Fruit fly (Drosophila melanogaster) whole organism, embryonic: ENCODE results near the gene CG17472.

ENCODE experiments used
- Ada2b ChIP-seq: fragments of 200-800 bp; sonication (Bioruptor generic); IDR thresholded peaks from 2 replicates; pipeline ENCODE4 v1.3.6; 2022; ENCODE audit warnings: missing biosample characterization, missing genetic modification characterization
- Bteb2 ChIP-seq: fragments of 200-800 bp; sonication (Bioruptor generic); optimal IDR thresholded peaks from 2 replicates; lab custom pipeline; 2016; ENCODE audit warnings: missing biosample characterization, missing genetic modification characterization
- CG10209 ChIP-seq: fragments of 200-800 bp; sonication (Bioruptor generic); optimal IDR thresholded peaks from 3 replicates; lab custom pipeline; 2017; ENCODE audit warnings: missing biosample characterization, mild to moderate bottlenecking, missing genetic modification characterization, missing genetic modification reagents
- CG10274 ChIP-seq: fragments of 200-800 bp; sonication (Bioruptor generic); optimal IDR thresholded peaks from 3 replicates; lab custom pipeline; 2017; ENCODE audit warnings: missing biosample characterization, mild to moderate bottlenecking, missing genetic modification characterization
- CG12104 ChIP-seq: fragments of 200-800 bp; sonication (Bioruptor generic); optimal IDR thresholded peaks from 3 replicates; lab custom pipeline; 2016; ENCODE audit warnings: missing biosample characterization, missing genetic modification characterization
- CG13775 ChIP-seq: fragments of 200-800 bp; sonication (Bioruptor generic); optimal IDR thresholded peaks from 3 replicates; lab custom pipeline; 2017; ENCODE audit warnings: missing biosample characterization, mild to moderate bottlenecking, missing genetic modification characterization
- CG1832 ChIP-seq: fragments of 200-800 bp; sonication (Bioruptor generic); optimal IDR thresholded peaks from 2 replicates; lab custom pipeline; 2017; ENCODE audit warnings: missing biosample characterization, mild to moderate bottlenecking, missing genetic modification characterization, inconsistent platforms
- CG2120 ChIP-seq: fragments of 200-800 bp; sonication (Bioruptor generic); optimal IDR thresholded peaks from 3 replicates; lab custom pipeline; 2016; ENCODE audit warnings: missing biosample characterization, missing genetic modification characterization
- CG7987 ChIP-seq: fragments of 200-800 bp; sonication (Bioruptor generic); optimal IDR thresholded peaks from 2 replicates; lab custom pipeline; 2018; ENCODE audit warnings: missing biosample characterization, mild to moderate bottlenecking, missing genetic modification characterization, moderate library complexity
- CG9932 ChIP-seq: fragments of 200-800 bp; sonication (Bioruptor generic); IDR thresholded peaks from 2 replicates; pipeline ENCODE4 v1.3.6; 2022; ENCODE audit warnings: missing biosample characterization, missing genetic modification characterization
- Chrac-16 ChIP-seq: fragments of 200-800 bp; sonication (Bioruptor generic); optimal IDR thresholded peaks from 3 replicates; lab custom pipeline; 2016; ENCODE audit warnings: missing biosample characterization, missing genetic modification characterization
- CrebB ChIP-seq: fragments of 200-800 bp; sonication (Bioruptor generic); optimal IDR thresholded peaks from 3 replicates; lab custom pipeline; 2018; ENCODE audit warnings: missing biosample characterization, mild to moderate bottlenecking, missing genetic modification characterization
- D19A ChIP-seq: fragments of 200-800 bp; optimal IDR thresholded peaks from 3 replicates; lab custom pipeline; 2019; ENCODE audit warnings: missing biosample characterization, mild to moderate bottlenecking, missing genetic modification characterization, moderate library complexity
- Dip2 ChIP-seq: fragments of 200-800 bp; sonication (Bioruptor generic); IDR thresholded peaks from 2 replicates; pipeline ENCODE4 v1.3.6; 2022; ENCODE audit warnings: missing biosample characterization, missing genetic modification characterization
- E2f2 ChIP-seq: fragments of 200-800 bp; sonication (Bioruptor generic); IDR thresholded peaks from 2 replicates; pipeline ENCODE4 v1.3.6; 2022; ENCODE audit warnings: missing biosample characterization, missing genetic modification characterization
- GATAe ChIP-seq: fragments of 200-800 bp; sonication (Bioruptor generic); conservative IDR thresholded peaks from 2 replicates; pipeline ENCODE4 v1.3.6; 2022; ENCODE audit warnings: missing biosample characterization, missing genetic modification characterization
- H2.0 ChIP-seq: fragments of 200-800 bp; sonication (Bioruptor generic); IDR thresholded peaks from 2 replicates; pipeline ENCODE4 v1.3.6; 2022; ENCODE audit warnings: missing biosample characterization, missing genetic modification characterization
- Hmr ChIP-seq: fragments of 200-800 bp; sonication (Bioruptor generic); optimal IDR thresholded peaks from 3 replicates; lab custom pipeline; 2017; ENCODE audit warnings: mild to moderate bottlenecking, missing biosample characterization, missing genetic modification reagents, missing genetic modification characterization
- Hr39 ChIP-seq: fragments of >200 bp; optimal IDR thresholded peaks from 2 replicates; lab custom pipeline; 2017
- Mad ChIP-seq: fragments of 200-800 bp; sonication (Bioruptor generic); optimal IDR thresholded peaks from 2 replicates; lab custom pipeline; 2016; ENCODE audit warnings: missing biosample characterization, missing genetic modification characterization
- Mrtf ChIP-seq: fragments of 200-800 bp; sonication (Bioruptor generic); IDR thresholded peaks from 3 replicates; pipeline ENCODE4 v1.3.6; 2022; ENCODE audit warnings: missing biosample characterization, missing genetic modification characterization
- Myb ChIP-seq: fragments of 200-800 bp; sonication (Bioruptor generic); optimal IDR thresholded peaks from 2 replicates; lab custom pipeline; 2016; ENCODE audit warnings: missing biosample characterization, missing genetic modification characterization
- Nf-YB ChIP-seq: fragments of 200-800 bp; sonication (Bioruptor generic); optimal IDR thresholded peaks from 3 replicates; lab custom pipeline; 2019; ENCODE audit warnings: missing biosample characterization, mild to moderate bottlenecking, missing genetic modification characterization, moderate library complexity
- Opbp ChIP-seq: fragments of 200-800 bp; sonication (Bioruptor generic); IDR thresholded peaks from 3 replicates; pipeline ENCODE4 v1.3.6; 2022; ENCODE audit warnings: missing biosample characterization, missing genetic modification characterization; ENCODE audit not compliant: partially characterized antibody
- Sox102F ChIP-seq: fragments of 200-800 bp; sonication (Bioruptor generic); optimal IDR thresholded peaks from 2 replicates; lab custom pipeline; 2018; ENCODE audit warnings: missing biosample characterization, mild to moderate bottlenecking, missing genetic modification characterization, moderate library complexity
- Sry-δ ChIP-seq: fragments of 200-800 bp; sonication (Bioruptor generic); optimal IDR thresholded peaks from 2 replicates; lab custom pipeline; 2016; ENCODE audit warnings: missing biosample characterization, missing genetic modification characterization
- Stat92E ChIP-seq, 3 experiments: fragments of >200 bp in 2 of 3; fragments of 200-800 bp in 1 of 3; sonication (Bioruptor generic) in 1 of 3; optimal IDR thresholded peaks; 2 replicates each; lab custom pipeline; 2017 to 2019; ENCODE audit warnings: missing biosample characterization in 3 of 3, missing genetic modification characterization in 3 of 3, mild to moderate bottlenecking in 1 of 3, moderate library complexity in 1 of 3
- az2 ChIP-seq: fragments of 200-800 bp; sonication (Bioruptor generic); optimal IDR thresholded peaks from 3 replicates; lab custom pipeline; 2016; ENCODE audit warnings: missing biosample characterization, missing genetic modification characterization
- bcd ChIP-seq: fragments of 200-800 bp; sonication (Bioruptor generic); optimal IDR thresholded peaks from 2 replicates; lab custom pipeline; 2017; ENCODE audit warnings: missing biosample characterization, mild to moderate bottlenecking, missing genetic modification characterization
- caup ChIP-seq: fragments of 200-800 bp; sonication (Bioruptor generic); optimal IDR thresholded peaks from 3 replicates; lab custom pipeline; 2017; ENCODE audit warnings: missing biosample characterization, mild to moderate bottlenecking, missing genetic modification characterization, moderate library complexity; ENCODE audit not compliant: severe bottlenecking
- chif ChIP-seq, 2 experiments: fragments of 200-800 bp; sonication (Bioruptor generic); optimal IDR thresholded peaks; 3 replicates each; lab custom pipeline; 2016; ENCODE audit warnings: missing biosample characterization in 2 of 2, missing genetic modification characterization in 2 of 2
- dpn ChIP-seq, 2 experiments: fragments of 200-800 bp; sonication (Bioruptor generic); optimal IDR thresholded peaks; 3 replicates each; lab custom pipeline; 2016; ENCODE audit warnings: missing biosample characterization in 2 of 2, missing genetic modification characterization in 2 of 2
- ems ChIP-seq: fragments of 200-800 bp; sonication (Bioruptor generic); optimal IDR thresholded peaks from 3 replicates; lab custom pipeline; 2016; ENCODE audit warnings: missing biosample characterization, missing genetic modification characterization
- hkb ChIP-seq, 2 experiments: fragments of 200-800 bp in 1 of 2; fragments of >200 bp in 1 of 2; sonication (Bioruptor generic) in 1 of 2; IDR thresholded peaks in 1 of 2; optimal IDR thresholded peaks in 1 of 2; 2 replicates each; pipeline versions ENCODE4 v1.3.6 to Lab custom; 2017 to 2022; ENCODE audit warnings: missing biosample characterization in 1 of 2, missing genetic modification characterization in 1 of 2
- insv ChIP-seq, 2 experiments: fragments of 200-800 bp; sonication (Bioruptor generic); optimal IDR thresholded peaks; 3 replicates each; lab custom pipeline; 2016 to 2018; ENCODE audit warnings: missing biosample characterization in 2 of 2, missing genetic modification characterization in 2 of 2
- kni ChIP-seq: fragments of 200-800 bp; sonication (Bioruptor generic); optimal IDR thresholded peaks from 3 replicates; lab custom pipeline; 2017; ENCODE audit warnings: mild to moderate bottlenecking, missing biosample characterization, missing genetic modification reagents, missing genetic modification characterization
- knrl ChIP-seq: fragments of 200-800 bp; sonication (Bioruptor generic); IDR thresholded peaks from 3 replicates; pipeline ENCODE4 v1.3.6; 2022; ENCODE audit warnings: missing biosample characterization, missing genetic modification characterization; ENCODE audit not compliant: partially characterized antibody
- oc ChIP-seq: fragments of 200-800 bp; sonication (Bioruptor generic); optimal IDR thresholded peaks from 2 replicates; lab custom pipeline; 2018; ENCODE audit warnings: missing biosample characterization, mild to moderate bottlenecking, missing genetic modification characterization, moderate library complexity
- pan ChIP-seq, 4 experiments: fragments of >200 bp in 3 of 4; fragments of 200-800 bp in 1 of 4; sonication (Bioruptor generic) in 1 of 4; optimal IDR thresholded peaks in 3 of 4; IDR thresholded peaks in 1 of 4; 2 replicates each; pipeline versions ENCODE4 v1.3.6 to Lab custom; 2017 to 2022; ENCODE audit warnings: missing biosample characterization in 2 of 4, missing genetic modification characterization in 2 of 4, mixed read lengths in 1 of 4
- psq ChIP-seq: fragments of 200-800 bp; sonication (Bioruptor generic); optimal IDR thresholded peaks from 2 replicates; lab custom pipeline; 2017; ENCODE audit warnings: missing biosample characterization, missing genetic modification characterization
- pum ChIP-seq: fragments of 200-800 bp; sonication (Bioruptor generic); optimal IDR thresholded peaks from 2 replicates; lab custom pipeline; 2016; ENCODE audit warnings: missing biosample characterization, missing genetic modification characterization
- pzg ChIP-seq: fragments of 200-800 bp; sonication (Bioruptor generic); optimal IDR thresholded peaks from 3 replicates; lab custom pipeline; 2018; ENCODE audit warnings: missing biosample characterization, mild to moderate bottlenecking, missing genetic modification characterization, moderate library complexity
- scrt ChIP-seq: fragments of 200-800 bp; sonication (Bioruptor generic); optimal IDR thresholded peaks from 2 replicates; lab custom pipeline; 2018; ENCODE audit warnings: missing biosample characterization, mild to moderate bottlenecking, missing genetic modification characterization, moderate library complexity
- sob ChIP-seq: fragments of 200-800 bp; sonication (Bioruptor generic); IDR thresholded peaks from 2 replicates; pipeline ENCODE4 v1.3.6; 2022; ENCODE audit warnings: missing biosample characterization, missing genetic modification characterization
- trem ChIP-seq: fragments of 200-800 bp; optimal IDR thresholded peaks from 3 replicates; lab custom pipeline; 2019; ENCODE audit warnings: missing biosample characterization, mild to moderate bottlenecking, missing genetic modification characterization, moderate library complexity
- unpg ChIP-seq: fragments of 200-800 bp; sonication (Bioruptor generic); optimal IDR thresholded peaks from 3 replicates; lab custom pipeline; 2018; ENCODE audit warnings: missing biosample characterization, mild to moderate bottlenecking, missing genetic modification characterization, moderate library complexity
- vvl ChIP-seq: fragments of 200-800 bp; sonication (Bioruptor generic); IDR thresholded peaks from 2 replicates; pipeline ENCODE4 v1.3.6; 2022; ENCODE audit warnings: missing biosample characterization, missing genetic modification characterization
- zen ChIP-seq: fragments of 200-800 bp; sonication (Bioruptor generic); optimal IDR thresholded peaks from 3 replicates; lab custom pipeline; 2018; ENCODE audit warnings: missing biosample characterization, mild to moderate bottlenecking, missing genetic modification characterization, moderate library complexity

Gene CG17472

DNA sequence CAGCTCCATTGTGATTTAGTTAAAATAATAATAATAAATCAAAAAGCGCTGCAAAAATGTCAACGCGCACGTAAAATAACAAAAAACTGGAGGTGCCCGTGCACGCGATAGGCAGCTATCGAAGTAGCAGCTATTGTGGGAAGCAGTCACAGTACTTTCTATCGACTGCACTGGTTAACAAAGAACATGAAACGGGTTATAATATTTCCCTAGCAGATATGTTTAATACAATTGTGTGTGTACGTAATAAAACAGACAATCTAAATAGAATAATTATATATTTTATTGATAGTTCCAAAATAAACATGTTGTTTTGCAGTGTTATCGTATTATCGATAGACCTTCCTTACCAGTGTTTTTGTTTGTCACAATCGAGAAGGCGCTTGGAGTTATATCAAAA, 41.6 kb downstream of the CG17472 start, which contains the start of the genes CG31678 and IKKepsilon (continued):
- TF ChIP-seq Mrtf (GFP tag; lab: Robert Waterston, UW) (no peak), knrl (peak; percentile 91), kni (GFP tag; lab: Kevin White, UChicago) (no peak), zen (tag; lab: Kevin White, UChicago) (no peak), insv (GFP tag; optimal IDR thresholded peaks at IDR 0.05; lab: Kevin White, UChicago) (no peak), Stat92E (GFP tag; optimal IDR thresholded peaks at IDR 0.05; lab: Kevin White, UChicago) (no peak), CG13775 (GFP tag; lab: Kevin White, UChicago) (peak; percentile 6), CG10274 (GFP tag; lab: Kevin White, UChicago) (no peak), Opbp (GFP tag; lab: Robert Waterston, UW) (peak; percentile 89), psq (no peak), CG1832 (GFP tag; lab: Kevin White, UChicago) (no peak), H2.0 (GFP tag; lab: Robert Waterston, UW) (no peak), pum (GFP tag; lab: Kevin White, UChicago) (no peak), unpg (peak; percentile 35), dpn (GFP tag; optimal IDR thresholded peaks at IDR 0.05; lab: Kevin White, UChicago) (peak in 1 of 2 experiments; percentile 54), pan (optimal IDR thresholded peaks at IDR 0.05; lab: Kevin White, UChicago) (no peak), pan (GFP tag; optimal IDR thresholded peaks at IDR 0.05 in 1 of 2, IDR thresholded peaks at IDR 0.05 in 1 of 2) (peak in 1 of 2 experiments; percentile 64), Myb (GFP tag; lab: Kevin White, UChicago) (no peak), D19A (no peak), Dip2 (no peak), CrebB (tag; lab: Kevin White, UChicago) (no peak), GATAe (GFP tag; lab: Robert Waterston, UW) (no peak), az2 (peak; percentile 33), Nf-YB (GFP tag; lab: Kevin White, UChicago) (no peak)

DNA sequence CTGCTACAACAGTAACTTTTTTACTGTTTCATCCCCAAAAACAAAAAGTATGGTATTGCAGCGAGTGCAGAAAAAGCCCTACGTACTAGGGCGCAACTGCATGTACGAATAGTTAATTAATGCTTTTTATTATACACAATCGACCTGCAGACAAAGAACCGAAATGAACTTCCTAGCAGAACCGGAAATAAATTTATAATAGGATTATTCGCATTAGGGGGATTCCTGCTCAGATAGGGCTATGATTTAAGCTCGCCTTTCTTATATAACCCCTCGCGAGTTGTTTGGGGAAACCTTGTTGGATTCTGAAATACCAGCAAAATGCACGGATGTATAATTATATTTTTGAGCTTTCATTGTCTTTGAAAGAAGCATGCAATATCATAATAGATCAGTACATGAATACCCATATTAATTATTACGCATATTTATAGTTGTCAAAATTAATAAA, 47.4 kb downstream of the CG17472 start, which contains the start of gene Cen:
Gene Cen, minus strand, starts transcription at position 199 of the 451 bp plus-strand sequence.
- TF ChIP-seq CG7987 (GFP tag; lab: Kevin White, UChicago), result no peak
- no peak for TF ChIP-seq hkb (optimal IDR thresholded peaks at IDR 0.05; lab: Kevin White, UChicago)
- TF ChIP-seq hkb (GFP tag; IDR thresholded peaks at IDR 0.05; lab: Robert Waterston, UW), result no peak
- TF ChIP-seq Ada2b, result peak; percentile 53; the same call in 1 of the 2 replicates
- TF ChIP-seq scrt (GFP tag; lab: Kevin White, UChicago), result no peak
- peak; percentile 30 for TF ChIP-seq CG12104
- peak; percentile 4 for TF ChIP-seq pum (GFP tag; lab: Kevin White, UChicago)
- TF ChIP-seq Mad (GFP tag; lab: Kevin White, UChicago), result peak; percentile 23
- TF ChIP-seq bcd, result peak; percentile 39
- peak; percentile 63 for TF ChIP-seq CG2120 (GFP tag; lab: Kevin White, UChicago)
- peak; percentile 11; the same call in 1 of the 2 replicates for TF ChIP-seq sob (GFP tag; lab: Robert Waterston, UW)
- peak; percentile 10 for TF ChIP-seq Sry-δ
- TF ChIP-seq Hmr (GFP tag; lab: Kevin White, UChicago), result peak; percentile 43
- no peak for TF ChIP-seq Hr39 (lab: Kevin White, UChicago)
- TF ChIP-seq chif (GFP tag; optimal IDR thresholded peaks at IDR 0.05; lab: Kevin White, UChicago), result peak in 1 of 2 experiments; percentile 7
- peak; percentile 18 for TF ChIP-seq pzg
- TF ChIP-seq E2f2 (GFP tag; lab: Robert Waterston, UW), result no peak
- peak; percentile 51; the same call in 1 of the 2 replicates for TF ChIP-seq CG9932 (GFP tag; lab: Robert Waterston, UW)
- TF ChIP-seq oc, result no peak
- peak; percentile 18 for TF ChIP-seq az2
- peak; percentile 13 for TF ChIP-seq trem
- peak; percentile 2 for TF ChIP-seq ems (GFP tag; lab: Kevin White, UChicago)
- TF ChIP-seq Chrac-16, result peak; percentile 20
- TF ChIP-seq caup (GFP tag; lab: Kevin White, UChicago), result no peak
- TF ChIP-seq CG10209 (GFP tag; lab: Kevin White, UChicago), result peak; percentile 18
- TF ChIP-seq vvl (GFP tag; lab: Robert Waterston, UW), result peak; percentile 60; the same call in 1 of the 2 replicates
- TF ChIP-seq Sox102F (GFP tag; lab: Kevin White, UChicago), result peak; percentile 47
- no peak for TF ChIP-seq Bteb2
